Worm (Caenorhabditis elegans): ENCODE results near the gene dpy-31.
A peak's percentile ranks its signal among the peaks of the same experiment; 100 is the strongest.

Gene dpy-31

ce11 chrIII:7201378-7202256 is at the start of gene dpy-31:
dpy-31 (plus strand) TSS chrIII:7202206.
- TF ChIP-seq elt-2 (tag; optimal IDR thresholded peaks at IDR 0.05) (no peak), elt-3 (tag; optimal IDR thresholded peaks at IDR 0.05) (peak in 1 of 3 experiments; percentile 47), hmg-11 (tag; optimal IDR thresholded peaks at IDR 0.05) (no peak), nhr-25 (tag; optimal IDR thresholded peaks at IDR 0.05) (peak; percentile 80), nhr-237 (tag; optimal IDR thresholded peaks at IDR 0.05) (no peak), egl-5 (tag; optimal IDR thresholded peaks at IDR 0.05) (no peak), nhr-23 (tag; optimal IDR thresholded peaks at IDR 0.05) (peak; percentile 89), ceh-9 (tag; optimal IDR thresholded peaks at IDR 0.05) (no peak), nhr-43 (tag; optimal IDR thresholded peaks at IDR 0.05; ENCODE audit: poor library complexity, severe bottlenecking) (peak; percentile 62)

ce11 chrIII:7152569-7152968 is 49.4 kb upstream of the dpy-31 start:
- TF ChIP-seq unc-39 (tag; optimal IDR thresholded peaks at IDR 0.05) = no peak
- no peak for TF ChIP-seq nhr-28 (tag; optimal IDR thresholded peaks at IDR 0.05)
- peak; percentile 37 for TF ChIP-seq nhr-23 (tag; optimal IDR thresholded peaks at IDR 0.05)

- TF ChIP-seq nhr-43 (tag; optimal IDR thresholded peaks at IDR 0.05; ENCODE audit: poor library complexity, severe bottlenecking) = peak; percentile 84
- TF ChIP-seq pha-4 (tag; optimal IDR thresholded peaks at IDR 0.05) = peak; percentile 94
- peak; percentile 59 for TF ChIP-seq R02D3.7 (tag; optimal IDR thresholded peaks at IDR 0.05)
- TF ChIP-seq mdl-1 (tag; optimal IDR thresholded peaks at IDR 0.05) = peak; percentile 66
- peak; percentile 62 for TF ChIP-seq elt-2 (tag; optimal IDR thresholded peaks at IDR 0.05)
- TF ChIP-seq nhr-11 (tag; optimal IDR thresholded peaks at IDR 0.05) = peak; percentile 6
- peak; percentile 43 for TF ChIP-seq nhr-77 (tag; optimal IDR thresholded peaks at IDR 0.05)
- TF ChIP-seq unc-39 (tag; optimal IDR thresholded peaks at IDR 0.05) = no peak
- TF ChIP-seq pqm-1 (tag; optimal IDR thresholded peaks at IDR 0.05) = peak; percentile 77
- peak; percentile 94 for TF ChIP-seq nfya-1 (tag; optimal IDR thresholded peaks at IDR 0.05; ENCODE audit: insufficient read depth)
- peak; percentile 70 for TF ChIP-seq fos-1 (tag; optimal IDR thresholded peaks at IDR 0.05)
- TF ChIP-seq lin-39 (tag; optimal IDR thresholded peaks at IDR 0.05) = no peak
- TF ChIP-seq ama-1 (optimal IDR thresholded peaks at IDR 0.05) = peak; percentile 80
- TF ChIP-seq ZK546.5 (tag; optimal IDR thresholded peaks at IDR 0.05) = no peak
- TF ChIP-seq unc-62 (GFP tag; optimal IDR thresholded peaks at IDR 0.05) = peak; percentile 32
- no peak for TF ChIP-seq elt-3 (tag; optimal IDR thresholded peaks at IDR 0.05)
- peak; percentile 86 for TF ChIP-seq hmg-11 (tag; optimal IDR thresholded peaks at IDR 0.05)
- peak; percentile 72 for TF ChIP-seq lin-15B (tag; optimal IDR thresholded peaks at IDR 0.05)
- peak; percentile 89 for TF ChIP-seq jun-1 (tag; optimal IDR thresholded peaks at IDR 0.05)
- no peak for TF ChIP-seq fkh-2 (tag; optimal IDR thresholded peaks at IDR 0.05)
- peak; percentile 39 for TF ChIP-seq fkh-10 (GFP tag; optimal IDR thresholded peaks at IDR 0.05)
- TF ChIP-seq skn-1 (tag; optimal IDR thresholded peaks at IDR 0.05) = peak; percentile 63
- peak; percentile 57 for TF ChIP-seq snpc-4 (tag; optimal IDR thresholded peaks at IDR 0.05)
- peak; percentile 61 for TF ChIP-seq tbx-2 (tag; optimal IDR thresholded peaks at IDR 0.05)
- TF ChIP-seq ztf-4 (tag; optimal IDR thresholded peaks at IDR 0.05) = peak; percentile 52
- peak; percentile 58 for TF ChIP-seq lsy-12 (tag; optimal IDR thresholded peaks at IDR 0.05)
- peak; percentile 86 for TF ChIP-seq egl-5 (tag; optimal IDR thresholded peaks at IDR 0.05)
- TF ChIP-seq ceh-28 (tag; optimal IDR thresholded peaks at IDR 0.05) = peak; percentile 87
- no peak for TF ChIP-seq nhr-67 (tag; optimal IDR thresholded peaks at IDR 0.05)
- peak; percentile 96 for TF ChIP-seq nhr-25 (tag; optimal IDR thresholded peaks at IDR 0.05)
- no peak for TF ChIP-seq ztf-11 (tag; optimal IDR thresholded peaks at IDR 0.05)
- TF ChIP-seq mml-1 (tag; optimal IDR thresholded peaks at IDR 0.05) = no peak
- TF ChIP-seq nhr-12 (tag; optimal IDR thresholded peaks at IDR 0.05) = no peak
- peak; percentile 64 for TF ChIP-seq elt-1 (tag; optimal IDR thresholded peaks at IDR 0.05)
- peak in 1 of 2 experiments; percentile 45 for TF ChIP-seq eor-1 (tag; optimal IDR thresholded peaks at IDR 0.05)
- TF ChIP-seq egl-27 (tag; optimal IDR thresholded peaks at IDR 0.05) = peak; percentile 83
- peak; percentile 93 for TF ChIP-seq nhr-23 (tag; optimal IDR thresholded peaks at IDR 0.05)
- no peak for TF ChIP-seq ceh-9 (tag; optimal IDR thresholded peaks at IDR 0.05)
Observed at ce11 chrIII:7153747-7154238, 48.2 kb upstream of the dpy-31 start, which contains the start of gene ogt-1. ogt-1 (minus strand) TSS chrIII:7153797.

Data from whole organism, L3 larva.